Fruit fly (Drosophila melanogaster) whole organism, embryonic: Measurements from ENCODE around the gene CG17650.

Experiments used
- Ada2b ChIP-seq: fragments of 200-800 bp; sonication (Bioruptor generic); IDR thresholded peaks from 2 replicates; pipeline ENCODE4 v1.3.6; 2022; ENCODE audit warnings: missing biosample characterization, missing genetic modification characterization
- Atf-2 ChIP-seq: fragments of 200-800 bp; sonication (Bioruptor generic); optimal IDR thresholded peaks from 2 replicates; lab custom pipeline; 2016; ENCODE audit warnings: missing biosample characterization, missing genetic modification characterization
- Awh ChIP-seq: fragments of 200-800 bp; sonication (Bioruptor generic); IDR thresholded peaks from 2 replicates; pipeline ENCODE4, ENCODE4 v1.3.6; 2022; ENCODE audit warnings: missing biosample characterization, missing genetic modification characterization
- Bgb ChIP-seq: fragments of 200-800 bp; sonication (Bioruptor generic); IDR thresholded peaks from 2 replicates; pipeline ENCODE4 v1.3.6; 2022; ENCODE audit warnings: missing biosample characterization, missing genetic modification characterization; ENCODE audit not compliant: partially characterized antibody
- CG12104 ChIP-seq: fragments of 200-800 bp; sonication (Bioruptor generic); optimal IDR thresholded peaks from 3 replicates; lab custom pipeline; 2016; ENCODE audit warnings: missing biosample characterization, missing genetic modification characterization
- CG13894 ChIP-seq: fragments of 200-800 bp; sonication (Bioruptor generic); optimal IDR thresholded peaks from 3 replicates; lab custom pipeline; 2018; ENCODE audit warnings: missing biosample characterization, mild to moderate bottlenecking, missing genetic modification characterization, moderate library complexity
- CG14965 ChIP-seq: fragments of 200-800 bp; sonication (Bioruptor generic); optimal IDR thresholded peaks from 2 replicates; lab custom pipeline; 2016; ENCODE audit warnings: missing biosample characterization, missing genetic modification characterization, borderline replicate concordance
- CG15073 ChIP-seq: fragments of 200-800 bp; sonication (Bioruptor generic); optimal IDR thresholded peaks from 2 replicates; lab custom pipeline; 2016; ENCODE audit warnings: missing biosample characterization, missing genetic modification characterization
- CG15269 ChIP-seq: fragments of 200-800 bp; sonication (Bioruptor generic); optimal IDR thresholded peaks from 2 replicates; lab custom pipeline; 2018; ENCODE audit warnings: missing biosample characterization, mild to moderate bottlenecking, missing genetic modification characterization, moderate library complexity
- CG15514 ChIP-seq: fragments of 200-800 bp; sonication (Bioruptor generic); optimal IDR thresholded peaks from 3 replicates; lab custom pipeline; 2017; ENCODE audit warnings: missing biosample characterization, missing genetic modification characterization, mild to moderate bottlenecking, moderate library complexity, missing genetic modification reagents
- CG1602 ChIP-seq: fragments of 200-800 bp; sonication (Bioruptor generic); optimal IDR thresholded peaks from 3 replicates; lab custom pipeline; 2016; ENCODE audit warnings: missing biosample characterization, missing genetic modification characterization
- CG17912 ChIP-seq: fragments of 200-800 bp; sonication (Bioruptor generic); optimal IDR thresholded peaks from 2 replicates; lab custom pipeline; 2018; ENCODE audit warnings: missing biosample characterization, mild to moderate bottlenecking, missing genetic modification characterization
- CG2889 ChIP-seq: fragments of 200-800 bp; sonication (Bioruptor generic); IDR thresholded peaks from 3 replicates; pipeline ENCODE4 v1.3.6; 2022; ENCODE audit warnings: missing biosample characterization, missing genetic modification characterization
- CG30020 ChIP-seq: fragments of 200-800 bp; optimal IDR thresholded peaks from 2 replicates; lab custom pipeline; 2019; ENCODE audit warnings: missing biosample characterization, mild to moderate bottlenecking, missing genetic modification characterization, moderate library complexity
- CG3726 ChIP-seq: fragments of 200-800 bp; sonication (Bioruptor generic); IDR thresholded peaks from 3 replicates; pipeline ENCODE4, ENCODE4 v1.3.6; 2022; ENCODE audit warnings: missing biosample characterization, missing genetic modification characterization
- CG6175 ChIP-seq: fragments of 200-800 bp; sonication (Bioruptor generic); IDR thresholded peaks from 3 replicates; pipeline ENCODE4 v1.3.6; 2022; ENCODE audit warnings: missing biosample characterization, missing genetic modification characterization
- CG7963 ChIP-seq: fragments of 200-800 bp; sonication (Bioruptor generic); IDR thresholded peaks from 3 replicates; pipeline ENCODE4 v1.3.6; 2022; ENCODE audit warnings: missing biosample characterization, missing genetic modification characterization; ENCODE audit not compliant: partially characterized antibody
- CG8388 ChIP-seq: fragments of 200-800 bp; sonication (Bioruptor generic); optimal IDR thresholded peaks from 2 replicates; lab custom pipeline; 2019; ENCODE audit warnings: missing biosample characterization, mild to moderate bottlenecking, missing genetic modification characterization, moderate library complexity
- CG9437 ChIP-seq: fragments of 200-800 bp; sonication (Bioruptor generic); optimal IDR thresholded peaks from 2 replicates; lab custom pipeline; 2018; ENCODE audit warnings: missing biosample characterization, mild to moderate bottlenecking, missing genetic modification characterization
- Camta ChIP-seq: fragments of 200-800 bp; sonication (Bioruptor generic); optimal IDR thresholded peaks from 2 replicates; lab custom pipeline; 2016; ENCODE audit warnings: missing biosample characterization, missing genetic modification characterization
- E2f1 ChIP-seq: fragments of 200-800 bp; sonication (Bioruptor generic); IDR thresholded peaks from 2 replicates; pipeline ENCODE4 v1.3.6; 2022; ENCODE audit warnings: missing biosample characterization, missing genetic modification characterization
- H15 ChIP-seq: fragments of 200-800 bp; sonication (Bioruptor generic); IDR thresholded peaks from 3 replicates; pipeline ENCODE4 v1.3.6; 2022; ENCODE audit warnings: missing biosample characterization, missing genetic modification characterization
- Mrtf ChIP-seq: fragments of 200-800 bp; sonication (Bioruptor generic); IDR thresholded peaks from 3 replicates; pipeline ENCODE4 v1.3.6; 2022; ENCODE audit warnings: missing biosample characterization, missing genetic modification characterization
- Nf-YB ChIP-seq: fragments of 200-800 bp; sonication (Bioruptor generic); optimal IDR thresholded peaks from 3 replicates; lab custom pipeline; 2019; ENCODE audit warnings: missing biosample characterization, mild to moderate bottlenecking, missing genetic modification characterization, moderate library complexity
- Six4 ChIP-seq: fragments of 200-800 bp; sonication (Bioruptor generic); optimal IDR thresholded peaks from 2 replicates; lab custom pipeline; 2016; ENCODE audit warnings: missing biosample characterization, missing genetic modification characterization
- TFAM ChIP-seq: fragments of 200-800 bp; sonication (Bioruptor generic); optimal IDR thresholded peaks from 2 replicates; lab custom pipeline; 2017; ENCODE audit warnings: missing biosample characterization, missing genetic modification characterization, inconsistent platforms
- Vsx1 ChIP-seq: fragments of 200-800 bp; sonication (Bioruptor generic); optimal IDR thresholded peaks from 2 replicates; lab custom pipeline; 2017; ENCODE audit warnings: missing biosample characterization, mild to moderate bottlenecking, missing genetic modification characterization, missing genetic modification reagents
- Xbp1 ChIP-seq: fragments of 200-800 bp; sonication (Bioruptor generic); optimal IDR thresholded peaks from 3 replicates; lab custom pipeline; 2016; ENCODE audit warnings: missing biosample characterization, mild to moderate bottlenecking, missing genetic modification characterization
- bab2 ChIP-seq: fragments of 200-800 bp; sonication (Bioruptor generic); optimal IDR thresholded peaks from 2 replicates; lab custom pipeline; 2016; ENCODE audit warnings: missing biosample characterization, missing genetic modification characterization
- chn ChIP-seq: fragments of 200-800 bp; sonication (Bioruptor generic); optimal IDR thresholded peaks from 2 replicates; lab custom pipeline; 2016; ENCODE audit warnings: missing biosample characterization, missing genetic modification characterization
- croc ChIP-seq: fragments of 200-800 bp; sonication (Bioruptor generic); conservative IDR thresholded peaks from 3 replicates; pipeline ENCODE4 v1.3.6; 2022; ENCODE audit warnings: missing biosample characterization, missing genetic modification characterization
- exex ChIP-seq: fragments of 200-800 bp; sonication (Bioruptor generic); optimal IDR thresholded peaks from 4 replicates; lab custom pipeline; 2018; ENCODE audit warnings: missing biosample characterization, mild to moderate bottlenecking, missing genetic modification characterization, moderate library complexity
- eyg ChIP-seq: fragments of 200-800 bp; sonication (Bioruptor generic); optimal IDR thresholded peaks from 3 replicates; lab custom pipeline; 2016; ENCODE audit warnings: missing biosample characterization, missing genetic modification characterization
- fru ChIP-seq: fragments of >200 bp; optimal IDR thresholded peaks from 2 replicates; lab custom pipeline; 2017
- ham ChIP-seq: fragments of 200-800 bp; sonication (Bioruptor generic); IDR thresholded peaks from 2 replicates; pipeline ENCODE4 v1.3.6; 2022; ENCODE audit warnings: missing biosample characterization, missing genetic modification characterization
- hbn ChIP-seq: fragments of 200-800 bp; sonication (Bioruptor generic); IDR thresholded peaks from 2 replicates; pipeline ENCODE4 v1.3.6; 2022; ENCODE audit warnings: missing biosample characterization, missing genetic modification characterization; ENCODE audit not compliant: partially characterized antibody
- hkb ChIP-seq, 2 experiments: fragments of 200-800 bp in 1 of 2; fragments of >200 bp in 1 of 2; sonication (Bioruptor generic) in 1 of 2; IDR thresholded peaks in 1 of 2; optimal IDR thresholded peaks in 1 of 2; 2 replicates each; pipeline versions ENCODE4 v1.3.6 to Lab custom; 2017 to 2022; ENCODE audit warnings: missing biosample characterization in 1 of 2, missing genetic modification characterization in 1 of 2
- ind ChIP-seq: fragments of 200-800 bp; sonication (Bioruptor generic); optimal IDR thresholded peaks from 3 replicates; lab custom pipeline; 2016; ENCODE audit warnings: missing biosample characterization, missing genetic modification characterization
- ken ChIP-seq: fragments of 200-800 bp; sonication (Bioruptor generic); IDR thresholded peaks from 3 replicates; pipeline ENCODE4 v1.3.6; 2022; ENCODE audit warnings: missing biosample characterization, missing genetic modification characterization
- lbe ChIP-seq: fragments of 200-800 bp; sonication (Bioruptor generic); optimal IDR thresholded peaks from 2 replicates; lab custom pipeline; 2016; ENCODE audit warnings: missing biosample characterization, mild to moderate bottlenecking, missing genetic modification characterization
- mirr ChIP-seq: fragments of 200-800 bp; sonication (Bioruptor generic); optimal IDR thresholded peaks from 3 replicates; lab custom pipeline; 2018; ENCODE audit warnings: missing biosample characterization, mild to moderate bottlenecking, missing genetic modification characterization
- nerfin-2 ChIP-seq: fragments of 200-800 bp; sonication (Bioruptor generic); IDR thresholded peaks from 2 replicates; pipeline ENCODE4 v1.3.6; 2022; ENCODE audit warnings: missing biosample characterization, missing genetic modification characterization; ENCODE audit not compliant: partially characterized antibody
- odd ChIP-seq: fragments of 200-800 bp; sonication (Bioruptor generic); optimal IDR thresholded peaks from 2 replicates; lab custom pipeline; 2017; ENCODE audit warnings: missing biosample characterization, mild to moderate bottlenecking, missing genetic modification characterization
- pfk ChIP-seq: fragments of 200-800 bp; sonication (Bioruptor generic); optimal IDR thresholded peaks from 2 replicates; lab custom pipeline; 2018; ENCODE audit warnings: missing biosample characterization, mild to moderate bottlenecking, missing genetic modification characterization, moderate library complexity
- pzg ChIP-seq: fragments of 200-800 bp; sonication (Bioruptor generic); optimal IDR thresholded peaks from 3 replicates; lab custom pipeline; 2018; ENCODE audit warnings: missing biosample characterization, mild to moderate bottlenecking, missing genetic modification characterization, moderate library complexity
- seq ChIP-seq: fragments of 200-800 bp; sonication (Bioruptor generic); IDR thresholded peaks from 2 replicates; pipeline ENCODE4 v1.3.6; 2022; ENCODE audit warnings: missing biosample characterization, missing genetic modification characterization
- slbo ChIP-seq: fragments of 200-800 bp; sonication (Bioruptor generic); IDR thresholded peaks from 2 replicates; pipeline ENCODE4 v1.3.6; 2022; ENCODE audit warnings: missing biosample characterization, missing genetic modification characterization
- stc ChIP-seq: fragments of 200-800 bp; sonication (Bioruptor generic); IDR thresholded peaks from 2 replicates; pipeline ENCODE4 v1.3.6; 2022; ENCODE audit warnings: missing biosample characterization, missing genetic modification characterization
- wdn ChIP-seq: fragments of 200-800 bp; sonication (Bioruptor generic); IDR thresholded peaks from 2 replicates; pipeline ENCODE4 v1.3.6; 2022; ENCODE audit warnings: missing biosample characterization, missing genetic modification characterization
- zf30C ChIP-seq: fragments of 200-800 bp; sonication (Bioruptor generic); optimal IDR thresholded peaks from 3 replicates; lab custom pipeline; 2018; ENCODE audit warnings: missing biosample characterization, mild to moderate bottlenecking, missing genetic modification characterization

Gene CG17650

dm6 chr2L:1723937-1724591 lies 34.8 kb downstream of the CG17650 start, which contains the start of gene Rim2 (continued):
- TF ChIP-seq hbn (no peak), Ada2b (GFP tag; lab: Robert Waterston, UW) (no peak), stc (GFP tag; lab: Robert Waterston, UW) (0 out of 2 replicates have a peak, but pooled peaks have one; percentile 23), mirr (GFP tag; lab: Kevin White, UChicago) (peak; percentile 39), H15 (GFP tag; lab: Robert Waterston, UW) (no peak), bab2 (GFP tag; lab: Kevin White, UChicago) (no peak), CG2889 (no peak), ken (no peak), Vsx1 (GFP tag; lab: Kevin White, UChicago) (no peak), TFAM (GFP tag; lab: Kevin White, UChicago) (no peak), CG13894 (tag; lab: Kevin White, UChicago) (peak; percentile 81), Nf-YB (GFP tag; lab: Kevin White, UChicago) (no peak), Atf-2 (GFP tag; lab: Kevin White, UChicago) (no peak), hkb (optimal IDR thresholded peaks at IDR 0.05; lab: Kevin White, UChicago) (peak; percentile 39), hkb (GFP tag; IDR thresholded peaks at IDR 0.05; lab: Robert Waterston, UW) (no peak), CG1602 (no peak), eyg (GFP tag; lab: Kevin White, UChicago) (no peak), Mrtf (no peak), ind (GFP tag; lab: Kevin White, UChicago) (no peak), lbe (no peak), CG6175 (GFP tag; lab: Robert Waterston, UW) (no peak), Camta (GFP tag; lab: Kevin White, UChicago) (no peak), Six4 (GFP tag; lab: Kevin White, UChicago) (no peak), Xbp1 (GFP tag; lab: Kevin White, UChicago) (peak; percentile 24), CG14965 (GFP tag; lab: Kevin White, UChicago) (no peak), CG8388 (GFP tag; lab: Kevin White, UChicago) (no peak), fru (lab: Kevin White, UChicago) (no peak), CG3726 (no peak), seq (GFP tag; lab: Robert Waterston, UW) (peak; percentile 7; the same call in 1 of the 2 replicates), pzg (GFP tag; lab: Kevin White, UChicago) (peak; percentile 96), CG7963 (GFP tag; lab: Robert Waterston, UW) (no peak), odd (no peak), pfk (GFP tag; lab: Kevin White, UChicago) (no peak), Awh (GFP tag; lab: Robert Waterston, UW) (0 out of 2 replicates have a peak, but pooled peaks have one; percentile 23), ham (GFP tag; lab: Robert Waterston, UW) (no peak), slbo (0 out of 2 replicates have a peak, but pooled peaks have one; percentile 31), CG15269 (tag; lab: Kevin White, UChicago) (no peak), CG12104 (GFP tag; lab: Kevin White, UChicago) (no peak), CG15514 (peak; percentile 80), CG30020 (no peak), CG15073 (GFP tag; lab: Kevin White, UChicago) (no peak), nerfin-2 (GFP tag; lab: Robert Waterston, UW) (no peak), croc (GFP tag; lab: Robert Waterston, UW) (no peak), CG9437 (GFP tag; lab: Kevin White, UChicago) (no peak), chn (GFP tag; lab: Kevin White, UChicago) (peak; percentile 15), Bgb (GFP tag; lab: Robert Waterston, UW) (peak; percentile 43; the same call in 1 of the 2 replicates), CG17912 (no peak), zf30C (GFP tag; lab: Kevin White, UChicago) (no peak), wdn (GFP tag; lab: Robert Waterston, UW) (no peak), exex (tag; lab: Kevin White, UChicago) (peak; percentile 25), E2f1 (GFP tag; lab: Robert Waterston, UW) (no peak)
